Worm (Caenorhabditis elegans) whole organism, L4 larva: Measurements from ENCODE around the gene F46E10.2.

Experiments
- F10B5.3 ChIP-seq: sonication (generic microtip); optimal IDR thresholded peaks from 2 replicates; lab custom pipeline; 2016; ENCODE audit warnings: mild to moderate bottlenecking, missing genetic modification characterization, missing compliant biosample characterization
- F26F4.8 ChIP-seq: fragments of 200-800 bp; sonication (Bioruptor generic); conservative IDR thresholded peaks from 2 replicates; pipeline ENCODE4 v1.3.6; 2022; ENCODE audit warnings: missing genetic modification characterization, missing compliant biosample characterization
- F37D6.2 ChIP-seq: sonication (generic microtip); optimal IDR thresholded peaks from 2 replicates; lab custom pipeline; 2016; ENCODE audit warnings: mild to moderate bottlenecking, missing genetic modification characterization, missing compliant biosample characterization
- F49E8.2 ChIP-seq: sonication (generic microtip); optimal IDR thresholded peaks from 2 replicates; lab custom pipeline; 2016; ENCODE audit warnings: missing compliant biosample characterization, mild to moderate bottlenecking, missing genetic modification characterization, borderline replicate concordance
- T20F7.1 ChIP-seq: fragments of 200-800 bp; sonication (Bioruptor generic); optimal IDR thresholded peaks from 2 replicates; lab custom pipeline; 2018; ENCODE audit warnings: mild to moderate bottlenecking, missing genetic modification characterization, missing compliant biosample characterization
- Y5F2A.4 ChIP-seq: fragments of 200-800 bp; sonication (Bioruptor generic); optimal IDR thresholded peaks from 2 replicates; lab custom pipeline; 2018; ENCODE audit warnings: mild to moderate bottlenecking, missing genetic modification characterization, missing compliant biosample characterization
- ZK546.5 ChIP-seq, 2 experiments: sonication (generic microtip); optimal IDR thresholded peaks; 2 replicates each; lab custom pipeline; 2017; ENCODE audit warnings: missing biosample characterization in 2 of 2, missing genetic modification characterization in 2 of 2
- aha-1 ChIP-seq: fragments of 150-350 bp; peaks from one replicate; lab custom pipeline; 2014; ENCODE audit warnings: missing biosample characterization, missing genetic modification characterization
- aly-2 ChIP-seq: sonication (generic microtip); optimal IDR thresholded peaks from 2 replicates; lab custom pipeline; 2018; ENCODE audit warnings: missing biosample characterization, missing genetic modification characterization
- ama-1 ChIP-seq: fragments of 150-350 bp; optimal IDR thresholded peaks from 2 replicates; lab custom pipeline; 2014; ENCODE audit warnings: inconsistent platforms, mixed read lengths
- ceh-20 ChIP-seq: fragments of 200-800 bp; sonication (Bioruptor generic); IDR thresholded peaks from 2 replicates; pipeline ENCODE4 v1.3.6; 2022; ENCODE audit warnings: missing genetic modification reagents, missing genetic modification characterization, missing compliant biosample characterization
- ceh-62 ChIP-seq: sonication (generic microtip); optimal IDR thresholded peaks from 2 replicates; lab custom pipeline; 2017; ENCODE audit warnings: missing biosample characterization, missing genetic modification characterization
- ces-1 ChIP-seq: fragments of 150-350 bp; sonication (generic microtip); optimal IDR thresholded peaks from 4 replicates; lab custom pipeline; 2014; ENCODE audit warnings: missing biosample characterization, missing genetic modification reagents, missing genetic modification characterization
- cey-2 ChIP-seq: sonication (generic microtip); optimal IDR thresholded peaks from 3 replicates; lab custom pipeline; 2017; ENCODE audit warnings: missing genetic modification characterization, mild to moderate bottlenecking, missing compliant biosample characterization, antibody characterized with exemption, borderline replicate concordance; ENCODE audit not compliant: insufficient read depth
- ctbp-1 ChIP-seq: fragments of 200-800 bp; sonication (Bioruptor generic); IDR thresholded peaks from 2 replicates; pipeline ENCODE4 v1.3.6; 2022; ENCODE audit warnings: missing genetic modification reagents, missing genetic modification characterization, missing compliant biosample characterization
- daf-8 ChIP-seq: fragments of 200-800 bp; sonication (Bioruptor generic); IDR thresholded peaks from 2 replicates; pipeline ENCODE4 v1.3.6; 2022; ENCODE audit warnings: missing genetic modification characterization, missing compliant biosample characterization
- dmd-9 ChIP-seq: fragments of 200-800 bp; sonication (Bioruptor generic); IDR thresholded peaks from 2 replicates; pipeline ENCODE4 v1.3.6; 2022; ENCODE audit warnings: missing genetic modification reagents, missing genetic modification characterization, missing compliant biosample characterization
- duxl-1 ChIP-seq: sonication (generic microtip); optimal IDR thresholded peaks from 2 replicates; lab custom pipeline; 2016; ENCODE audit warnings: mild to moderate bottlenecking, missing genetic modification characterization, moderate library complexity, missing compliant biosample characterization; ENCODE audit not compliant: poor library complexity
- dve-1 ChIP-seq: sonication (generic microtip); optimal IDR thresholded peaks from 2 replicates; lab custom pipeline; 2017; ENCODE audit warnings: antibody characterized with exemption, mild to moderate bottlenecking, missing genetic modification characterization, missing compliant biosample characterization; ENCODE audit not compliant: insufficient read depth
- egl-43 ChIP-seq: fragments of 200-800 bp; sonication (Bioruptor generic); IDR thresholded peaks from 2 replicates; pipeline ENCODE4 v1.3.6; 2022; ENCODE audit warnings: missing genetic modification reagents, missing genetic modification characterization, missing compliant biosample characterization
- fkh-10 ChIP-seq: fragments of 150-350 bp; optimal IDR thresholded peaks from 2 replicates; lab custom pipeline; 2014; ENCODE audit warnings: missing biosample characterization, missing genetic modification reagents, missing genetic modification characterization
- gei-8 ChIP-seq: fragments of 200-800 bp; sonication (Bioruptor generic); optimal IDR thresholded peaks from 2 replicates; lab custom pipeline; 2018; ENCODE audit warnings: mild to moderate bottlenecking, missing genetic modification characterization, missing compliant biosample characterization
- hif-1 ChIP-seq, 2 experiments: sonication (generic microtip); optimal IDR thresholded peaks; 2 replicates each; lab custom pipeline; 2016 to 2017; ENCODE audit warnings: missing compliant biosample characterization in 2 of 2, missing genetic modification characterization in 2 of 2, missing genetic modification reagents in 2 of 2, missing genotype in 2 of 2, mild to moderate bottlenecking in 1 of 2
- hmg-1.1 ChIP-seq: fragments of 200-800 bp; sonication (Bioruptor generic); IDR thresholded peaks from 2 replicates; pipeline ENCODE4 v1.3.6; 2022; ENCODE audit warnings: missing genetic modification reagents, missing genetic modification characterization, missing compliant biosample characterization
- lin-1 ChIP-seq: fragments of 200-800 bp; sonication (Bioruptor generic); IDR thresholded peaks from 2 replicates; pipeline ENCODE4 v1.3.6; 2022; ENCODE audit warnings: missing genetic modification reagents, missing genetic modification characterization, missing compliant biosample characterization
- lin-15B ChIP-seq: fragments of 150-350 bp; sonication (generic microtip); optimal IDR thresholded peaks from 3 replicates; lab custom pipeline; 2014; ENCODE audit warnings: missing biosample characterization, missing genetic modification characterization
- mdl-1 ChIP-seq, 2 experiments: fragments of 150-350 bp in 1 of 2; sonication (generic microtip) in 1 of 2; optimal IDR thresholded peaks; 2 replicates each; lab custom pipeline; 2014 to 2017; ENCODE audit warnings: missing biosample characterization in 2 of 2, missing genetic modification characterization in 2 of 2
- mep-1 ChIP-seq: fragments of 150-350 bp; sonication (generic microtip); optimal IDR thresholded peaks from 3 replicates; lab custom pipeline; 2014; ENCODE audit warnings: missing biosample characterization, missing genetic modification characterization
- nhr-102 ChIP-seq: sonication (generic microtip); optimal IDR thresholded peaks from 2 replicates; lab custom pipeline; 2016; ENCODE audit warnings: mild to moderate bottlenecking, missing genetic modification characterization, moderate library complexity, missing compliant biosample characterization
- nhr-11 ChIP-seq: fragments of 150-350 bp; optimal IDR thresholded peaks from 2 replicates; lab custom pipeline; 2014; ENCODE audit warnings: missing biosample characterization, missing genetic modification characterization
- nhr-111 ChIP-seq: fragments of 200-800 bp; sonication (Bioruptor generic); optimal IDR thresholded peaks from 2 replicates; lab custom pipeline; 2018; ENCODE audit warnings: mild to moderate bottlenecking, missing genetic modification characterization, missing compliant biosample characterization
- nhr-237 ChIP-seq: sonication (generic microtip); optimal IDR thresholded peaks from 2 replicates; lab custom pipeline; 2017; ENCODE audit warnings: missing biosample characterization, missing genetic modification characterization
- nhr-25 ChIP-seq: sonication (generic microtip); optimal IDR thresholded peaks from 2 replicates; lab custom pipeline; 2017; ENCODE audit warnings: missing genetic modification characterization, mild to moderate bottlenecking, missing compliant biosample characterization, antibody characterized with exemption, moderate library complexity, borderline replicate concordance; ENCODE audit not compliant: insufficient read depth
- nhr-41 ChIP-seq: fragments of 200-800 bp; sonication (Bioruptor generic); IDR thresholded peaks from 2 replicates; pipeline ENCODE4 v1.3.6; 2022; ENCODE audit warnings: missing genetic modification reagents, missing genetic modification characterization, missing compliant biosample characterization
- nhr-42 ChIP-seq: fragments of 200-800 bp; sonication (Bioruptor generic); IDR thresholded peaks from 2 replicates; pipeline ENCODE4 v1.3.6; 2022; ENCODE audit warnings: missing genetic modification characterization, missing compliant biosample characterization
- nhr-76 ChIP-seq: fragments of 150-350 bp; optimal IDR thresholded peaks from 2 replicates; lab custom pipeline; 2014; ENCODE audit warnings: missing biosample characterization, missing genetic modification characterization
- nhr-77 ChIP-seq: fragments of 150-350 bp; optimal IDR thresholded peaks from 2 replicates; lab custom pipeline; 2014; ENCODE audit warnings: missing biosample characterization, missing genetic modification characterization
- pha-4 ChIP-seq, 2 experiments: fragments of 150-350 bp in 1 of 2; fragments of 200-800 bp in 1 of 2; sonication (Bioruptor generic) in 1 of 2; IDR thresholded peaks in 1 of 2; optimal IDR thresholded peaks in 1 of 2; 2 replicates each; pipeline versions ENCODE4 v1.3.6 to Lab custom; 2014 to 2022; ENCODE audit warnings: missing genetic modification characterization in 2 of 2, missing genetic modification reagents in 2 of 2, missing biosample characterization in 1 of 2, missing compliant biosample characterization in 1 of 2
- php-3 ChIP-seq: fragments of 200-800 bp; sonication (Bioruptor generic); IDR thresholded peaks from 2 replicates; pipeline ENCODE4 v1.3.6; 2022; ENCODE audit warnings: missing genetic modification reagents, missing genetic modification characterization, missing compliant biosample characterization
- pqm-1 ChIP-seq: sonication (generic microtip); optimal IDR thresholded peaks from 2 replicates; lab custom pipeline; 2017; ENCODE audit warnings: missing biosample characterization, missing genetic modification characterization
- sdz-12 ChIP-seq: fragments of 200-800 bp; sonication (Bioruptor generic); optimal IDR thresholded peaks from 2 replicates; lab custom pipeline; 2018; ENCODE audit warnings: mild to moderate bottlenecking, missing genetic modification characterization, missing compliant biosample characterization
- snpc-1.2 ChIP-seq: fragments of 200-800 bp; sonication (Bioruptor generic); IDR thresholded peaks from 2 replicates; pipeline ENCODE4 v1.3.6; 2022; ENCODE audit warnings: missing genetic modification reagents, missing genetic modification characterization, missing compliant biosample characterization
- snpc-4 ChIP-seq: fragments of 150-350 bp; optimal IDR thresholded peaks from 2 replicates; lab custom pipeline; 2014; ENCODE audit warnings: missing biosample characterization, missing genetic modification characterization
- tag-97 ChIP-seq: fragments of 200-800 bp; sonication (Bioruptor generic); IDR thresholded peaks from 2 replicates; pipeline ENCODE4 v1.3.6; 2022; ENCODE audit warnings: missing genetic modification characterization, missing compliant biosample characterization
- tra-1 ChIP-seq: fragments of 200-800 bp; sonication (Bioruptor generic); IDR thresholded peaks from 2 replicates; pipeline ENCODE4 v1.3.6; 2022; ENCODE audit warnings: missing genetic modification reagents, missing genetic modification characterization, missing compliant biosample characterization
- vab-7 ChIP-seq: fragments of 200-800 bp; sonication (Bioruptor generic); IDR thresholded peaks from 2 replicates; pipeline ENCODE4 v1.3.6; 2022; ENCODE audit warnings: missing genetic modification reagents, missing genetic modification characterization, missing compliant biosample characterization
- zag-1 ChIP-seq: fragments of 150-350 bp; optimal IDR thresholded peaks from 2 replicates; lab custom pipeline; 2014; ENCODE audit warnings: missing biosample characterization, missing genetic modification characterization
- zfp-3 ChIP-seq: fragments of 200-800 bp; sonication (Bioruptor generic); conservative IDR thresholded peaks from 2 replicates; pipeline ENCODE4 v1.3.6; 2022; ENCODE audit warnings: missing genetic modification reagents, missing genetic modification characterization, missing compliant biosample characterization
- zip-11 ChIP-seq: fragments of 200-800 bp; sonication (Bioruptor generic); IDR thresholded peaks from 2 replicates; pipeline ENCODE4 v1.3.6; 2022; ENCODE audit warnings: missing genetic modification characterization, missing compliant biosample characterization
- ztf-7 ChIP-seq: fragments of 150-350 bp; optimal IDR thresholded peaks from 2 replicates; lab custom pipeline; 2014; ENCODE audit warnings: missing biosample characterization, missing genetic modification characterization

F46E10.2 gene

ce11 chrV:6522879-6523497, 2.8 kb downstream of the F46E10.2 start:
- TF ChIP-seq snpc-4 (tag; lab: Kevin White, UChicago) (no peak), zfp-3 (GFP tag; lab: Robert Waterston, UW) (no peak), Y5F2A.4 (no peak), T20F7.1 (GFP tag; lab: Kevin White, UChicago) (no peak), ama-1 (lab: Kevin White, UChicago) (no peak), zip-11 (no peak), php-3 (GFP tag; lab: Robert Waterston, UW) (peak; percentile 67; the same call in 1 of the 2 replicates), nhr-237 (no peak), ceh-20 (GFP tag; lab: Robert Waterston, UW) (0 out of 2 replicates have a peak, but pooled peaks have one; percentile 15), nhr-111 (GFP tag; lab: Kevin White, UChicago) (no peak), ces-1 (GFP tag; lab: Kevin White, UChicago) (no peak), ztf-7 (tag; lab: Kevin White, UChicago) (no peak), daf-8 (GFP tag; lab: Robert Waterston, UW) (no peak), sdz-12 (no peak), fkh-10 (GFP tag; lab: Kevin White, UChicago) (no peak), gei-8 (GFP tag; lab: Kevin White, UChicago) (no peak), ctbp-1 (GFP tag; lab: Robert Waterston, UW) (no peak), nhr-102 (tag; lab: Kevin White, UChicago) (no peak), mdl-1 (tag; optimal IDR thresholded peaks at IDR 0.05; lab: Kevin White, UChicago) (no peak), nhr-76 (tag; lab: Kevin White, UChicago) (no peak), pha-4 (GFP tag; IDR thresholded peaks at IDR 0.05; lab: Robert Waterston, UW) (no peak), pha-4 (tag; optimal IDR thresholded peaks at IDR 0.05; lab: Kevin White, UChicago) (no peak), vab-7 (GFP tag; lab: Robert Waterston, UW) (no peak), hif-1 (tag; optimal IDR thresholded peaks at IDR 0.05; lab: Kevin White, UChicago) (no peak), tag-97 (GFP tag; lab: Robert Waterston, UW) (no peak), duxl-1 (no peak), nhr-77 (tag; lab: Kevin White, UChicago) (no peak), ceh-62 (tag; lab: Kevin White, UChicago) (no peak), nhr-25 (tag; lab: Kevin White, UChicago) (no peak), egl-43 (GFP tag; lab: Robert Waterston, UW) (no peak), F37D6.2 (tag; lab: Kevin White, UChicago) (no peak), aly-2 (no peak), pqm-1 (tag; lab: Kevin White, UChicago) (peak; percentile 46), aha-1 (tag; lab: Kevin White, UChicago) (no peak), F10B5.3 (tag; lab: Kevin White, UChicago) (no peak), tra-1 (GFP tag; lab: Robert Waterston, UW) (peak; percentile 83), cey-2 (tag; lab: Kevin White, UChicago) (no peak), nhr-41 (GFP tag; lab: Robert Waterston, UW) (peak; percentile 41; the same call in 1 of the 2 replicates), dve-1 (peak; percentile 62), hmg-1.1 (no peak), nhr-42 (GFP tag; lab: Robert Waterston, UW) (no peak), mep-1 (no peak), nhr-11 (tag; lab: Kevin White, UChicago) (no peak), lin-15B (tag; lab: Kevin White, UChicago) (no peak), snpc-1.2 (GFP tag; lab: Robert Waterston, UW) (no peak), ZK546.5 (tag; optimal IDR thresholded peaks at IDR 0.05; lab: Kevin White, UChicago) (no peak), F49E8.2 (tag; lab: Kevin White, UChicago) (no peak), dmd-9 (GFP tag; lab: Robert Waterston, UW) (no peak), F26F4.8 (no peak), lin-1 (peak; percentile 56; the same call in 1 of the 2 replicates), zag-1 (no peak)
